Worm (Caenorhabditis elegans) whole organism, L4 larva: ENCODE data around the gene idpp-3.

ENCODE experiments used
- ama-1 ChIP-seq: fragments of 150-350 bp; optimal IDR thresholded peaks from 2 replicates; lab custom pipeline; 2014; ENCODE audit warnings: inconsistent platforms, mixed read lengths
- daf-8 ChIP-seq: fragments of 200-800 bp; sonication (Bioruptor generic); IDR thresholded peaks from 2 replicates; pipeline ENCODE4 v1.3.6; 2022; ENCODE audit warnings: missing genetic modification characterization, missing compliant biosample characterization
- fkh-10 ChIP-seq: fragments of 150-350 bp; optimal IDR thresholded peaks from 2 replicates; lab custom pipeline; 2014; ENCODE audit warnings: missing biosample characterization, missing genetic modification reagents, missing genetic modification characterization
- hif-1 ChIP-seq, 2 experiments: sonication (generic microtip); optimal IDR thresholded peaks; 2 replicates each; lab custom pipeline; 2016 to 2017; ENCODE audit warnings: missing compliant biosample characterization in 2 of 2, missing genetic modification characterization in 2 of 2, missing genetic modification reagents in 2 of 2, missing genotype in 2 of 2, mild to moderate bottlenecking in 1 of 2
- lin-15B ChIP-seq: fragments of 150-350 bp; sonication (generic microtip); optimal IDR thresholded peaks from 3 replicates; lab custom pipeline; 2014; ENCODE audit warnings: missing biosample characterization, missing genetic modification characterization
- mdl-1 ChIP-seq, 2 experiments: fragments of 150-350 bp in 1 of 2; sonication (generic microtip) in 1 of 2; optimal IDR thresholded peaks; 2 replicates each; lab custom pipeline; 2014 to 2017; ENCODE audit warnings: missing biosample characterization in 2 of 2, missing genetic modification characterization in 2 of 2
- nhr-11 ChIP-seq: fragments of 150-350 bp; optimal IDR thresholded peaks from 2 replicates; lab custom pipeline; 2014; ENCODE audit warnings: missing biosample characterization, missing genetic modification characterization
- nhr-77 ChIP-seq: fragments of 150-350 bp; optimal IDR thresholded peaks from 2 replicates; lab custom pipeline; 2014; ENCODE audit warnings: missing biosample characterization, missing genetic modification characterization
- rbr-2 ChIP-seq: sonication (generic microtip); optimal IDR thresholded peaks from 2 replicates; lab custom pipeline; 2016; ENCODE audit warnings: missing genotype, missing genetic modification characterization, missing compliant biosample characterization
- snpc-4 ChIP-seq: fragments of 150-350 bp; optimal IDR thresholded peaks from 2 replicates; lab custom pipeline; 2014; ENCODE audit warnings: missing biosample characterization, missing genetic modification characterization
- unc-39 ChIP-seq: sonication (generic microtip); optimal IDR thresholded peaks from 2 replicates; lab custom pipeline; 2017; ENCODE audit warnings: missing biosample characterization, missing genetic modification characterization
- ztf-11 ChIP-seq: fragments of 150-350 bp; optimal IDR thresholded peaks from 2 replicates; lab custom pipeline; 2014; ENCODE audit warnings: missing biosample characterization, missing genetic modification characterization

ce11 chrX:14964253-14964652 is 2.9 kb upstream of the idpp-3 start, which contains the start of gene rgs-11:
- TF ChIP-seq mdl-1 (tag; optimal IDR thresholded peaks at IDR 0.05; lab: Kevin White, UChicago) (no peak), ztf-11 (tag; lab: Kevin White, UChicago) (no peak), unc-39 (tag; lab: Kevin White, UChicago) (no peak), rbr-2 (no peak), nhr-11 (tag; lab: Kevin White, UChicago) (no peak), fkh-10 (no peak), ama-1 (lab: Kevin White, UChicago) (no peak), snpc-4 (tag; lab: Kevin White, UChicago) (no peak), hif-1 (tag; optimal IDR thresholded peaks at IDR 0.05; lab: Kevin White, UChicago) (no peak), nhr-77 (tag; lab: Kevin White, UChicago) (no peak), lin-15B (tag; lab: Kevin White, UChicago) (no peak), daf-8 (no peak)
